Worm (Caenorhabditis elegans) whole organism, L1 larva: ENCODE measurements around the gene klc-2.

ENCODE experiments used
- C04F5.9 ChIP-seq: sonication (generic microtip); optimal IDR thresholded peaks from 2 replicates; lab custom pipeline; 2016; ENCODE audit warnings: missing genetic modification characterization, missing compliant biosample characterization
- C16A3.4 ChIP-seq: fragments of 150-350 bp; optimal IDR thresholded peaks from 2 replicates; lab custom pipeline; 2014; ENCODE audit warnings: missing biosample characterization, missing genetic modification characterization
- C34B4.2 ChIP-seq: sonication (generic microtip); optimal IDR thresholded peaks from 2 replicates; lab custom pipeline; 2017; ENCODE audit warnings: mild to moderate bottlenecking, missing genetic modification characterization, missing compliant biosample characterization
- F16B12.6 ChIP-seq: fragments of 150-350 bp; optimal IDR thresholded peaks from 2 replicates; lab custom pipeline; 2014; ENCODE audit warnings: missing biosample characterization, missing genetic modification characterization
- aly-2 ChIP-seq: fragments of 150-350 bp; optimal IDR thresholded peaks from 2 replicates; lab custom pipeline; 2014; ENCODE audit warnings: missing biosample characterization, missing genetic modification characterization
- ama-1 ChIP-seq: fragments of 150-350 bp; optimal IDR thresholded peaks from 2 replicates; lab custom pipeline; 2014
- ceh-63 ChIP-seq: fragments of 200-800 bp; sonication (Bioruptor generic); optimal IDR thresholded peaks from 2 replicates; lab custom pipeline; 2018; ENCODE audit warnings: mild to moderate bottlenecking, missing genetic modification characterization, missing compliant biosample characterization
- ceh-8 ChIP-seq: fragments of 200-800 bp; sonication (Bioruptor generic); optimal IDR thresholded peaks from 2 replicates; lab custom pipeline; 2018; ENCODE audit warnings: mild to moderate bottlenecking, missing genetic modification characterization, moderate library complexity, missing compliant biosample characterization
- ceh-82 ChIP-seq, 3 experiments: fragments of 150-350 bp in 1 of 3; sonication (generic microtip) in 2 of 3; optimal IDR thresholded peaks; 2 replicates each; lab custom pipeline; 2014 to 2017; ENCODE audit warnings: missing biosample characterization in 3 of 3, missing genetic modification characterization in 3 of 3
- ceh-90 ChIP-seq: sonication (generic microtip); optimal IDR thresholded peaks from 2 replicates; lab custom pipeline; 2016; ENCODE audit warnings: missing genetic modification characterization, missing compliant biosample characterization
- ces-1 ChIP-seq: fragments of 150-350 bp; optimal IDR thresholded peaks from 2 replicates; lab custom pipeline; 2014; ENCODE audit warnings: missing biosample characterization, missing genetic modification reagents, missing genetic modification characterization
- dpl-1 ChIP-seq, 3 experiments: fragments of 150-350 bp in 2 of 3; sonication (generic microtip) in 1 of 3; optimal IDR thresholded peaks; 2 replicates each; lab custom pipeline; 2014 to 2017; ENCODE audit warnings: missing biosample characterization in 3 of 3, missing genetic modification characterization in 3 of 3, missing genetic modification reagents in 3 of 3
- efl-1 ChIP-seq, 4 experiments: fragments of 150-350 bp; optimal IDR thresholded peaks in 3 of 4; peaks in 1 of 4; 1 replicate in 1 of 4; 2 replicates in 3 of 4; lab custom pipeline; 2014; ENCODE audit warnings: missing biosample characterization in 2 of 4, missing genetic modification characterization in 2 of 4, missing genetic modification reagents in 2 of 4
- elt-2 ChIP-seq: sonication (generic microtip); optimal IDR thresholded peaks from 2 replicates; lab custom pipeline; 2016; ENCODE audit warnings: missing genetic modification characterization, mild to moderate bottlenecking, inconsistent platforms, missing compliant biosample characterization, missing genetic modification reagents
- fkh-10 ChIP-seq: sonication (generic microtip); optimal IDR thresholded peaks from 2 replicates; lab custom pipeline; 2017; ENCODE audit warnings: missing biosample characterization, missing genetic modification reagents, missing genetic modification characterization
- fkh-8 ChIP-seq: sonication (generic microtip); optimal IDR thresholded peaks from 2 replicates; lab custom pipeline; 2016; ENCODE audit warnings: mild to moderate bottlenecking, missing genetic modification characterization, missing compliant biosample characterization
- fos-1 ChIP-seq: fragments of 150-350 bp; optimal IDR thresholded peaks from 2 replicates; lab custom pipeline; 2014; ENCODE audit warnings: missing biosample characterization, missing genetic modification characterization
- grh-1 ChIP-seq: fragments of 200-800 bp; sonication (Bioruptor generic); IDR thresholded peaks from 2 replicates; pipeline ENCODE4 v1.3.6; 2022; ENCODE audit warnings: missing genetic modification reagents, missing genetic modification characterization, missing compliant biosample characterization
- hlh-17 ChIP-seq: fragments of 200-800 bp; sonication (Bioruptor generic); optimal IDR thresholded peaks from 2 replicates; lab custom pipeline; 2018; ENCODE audit warnings: missing genetic modification characterization, mild to moderate bottlenecking, missing compliant biosample characterization, moderate library complexity, borderline replicate concordance
- hpl-2 ChIP-seq: fragments of 150-350 bp; optimal IDR thresholded peaks from 2 replicates; lab custom pipeline; 2014; ENCODE audit warnings: missing biosample characterization, missing genetic modification reagents, missing genetic modification characterization
- isw-1 ChIP-seq: fragments of 200-800 bp; sonication (Bioruptor generic); IDR thresholded peaks from 2 replicates; pipeline ENCODE4 v1.3.6; 2022; ENCODE audit warnings: missing genetic modification characterization, missing compliant biosample characterization
- lin-14 ChIP-seq: fragments of 200-800 bp; sonication (Bioruptor generic); optimal IDR thresholded peaks from 2 replicates; lab custom pipeline; 2018; ENCODE audit warnings: mild to moderate bottlenecking, missing genetic modification characterization, moderate library complexity, missing compliant biosample characterization
- lir-3 ChIP-seq: sonication (generic microtip); optimal IDR thresholded peaks from 2 replicates; lab custom pipeline; 2016; ENCODE audit warnings: mild to moderate bottlenecking, missing genetic modification characterization, moderate library complexity, missing compliant biosample characterization; ENCODE audit not compliant: poor library complexity
- mab-9 ChIP-seq: fragments of 200-800 bp; sonication (Bioruptor generic); IDR thresholded peaks from 2 replicates; pipeline ENCODE4 v1.3.6; 2022; ENCODE audit warnings: missing genetic modification reagents, missing genetic modification characterization, missing compliant biosample characterization
- mef-2 ChIP-seq: fragments of 150-350 bp; optimal IDR thresholded peaks from 2 replicates; lab custom pipeline; 2014; ENCODE audit warnings: missing biosample characterization, missing genetic modification characterization
- mep-1 ChIP-seq: fragments of 150-350 bp; optimal IDR thresholded peaks from 2 replicates; lab custom pipeline; 2014; ENCODE audit warnings: missing biosample characterization, missing genetic modification characterization
- nhr-20 ChIP-seq: sonication (generic microtip); optimal IDR thresholded peaks from 2 replicates; lab custom pipeline; 2016; ENCODE audit warnings: mild to moderate bottlenecking, missing genetic modification characterization, missing compliant biosample characterization
- nhr-237 ChIP-seq: fragments of 150-350 bp; optimal IDR thresholded peaks from 2 replicates; lab custom pipeline; 2014; ENCODE audit warnings: missing biosample characterization, missing genetic modification characterization
- nhr-47 ChIP-seq: sonication (generic microtip); optimal IDR thresholded peaks from 2 replicates; lab custom pipeline; 2016; ENCODE audit warnings: mild to moderate bottlenecking, missing genetic modification characterization, moderate library complexity, missing compliant biosample characterization
- nhr-77 ChIP-seq: fragments of 150-350 bp; optimal IDR thresholded peaks from 2 replicates; lab custom pipeline; 2014; ENCODE audit warnings: missing biosample characterization, missing genetic modification characterization
- nhr-84 ChIP-seq: sonication (generic microtip); optimal IDR thresholded peaks from 2 replicates; lab custom pipeline; 2017; ENCODE audit warnings: missing biosample characterization, missing genetic modification characterization
- nhr-85 ChIP-seq: sonication (generic microtip); peaks from one replicate; lab custom pipeline; 2016; ENCODE audit warnings: missing genetic modification characterization, inconsistent platforms, missing compliant biosample characterization
- pag-3 ChIP-seq: sonication (generic microtip); optimal IDR thresholded peaks from 2 replicates; lab custom pipeline; 2017; ENCODE audit warnings: missing genetic modification characterization, mild to moderate bottlenecking, missing compliant biosample characterization, antibody characterized with exemption, borderline replicate concordance; ENCODE audit not compliant: insufficient read depth
- pax-3 ChIP-seq: fragments of 200-800 bp; sonication (Bioruptor generic); optimal IDR thresholded peaks from 2 replicates; lab custom pipeline; 2018; ENCODE audit warnings: mild to moderate bottlenecking, missing genetic modification characterization, moderate library complexity, missing compliant biosample characterization
- rnt-1 ChIP-seq: sonication (generic microtip); optimal IDR thresholded peaks from 2 replicates; lab custom pipeline; 2016; ENCODE audit warnings: mild to moderate bottlenecking, missing genetic modification characterization, moderate library complexity, missing compliant biosample characterization
- skn-1 ChIP-seq: fragments of 150-350 bp; optimal IDR thresholded peaks from 2 replicates; lab custom pipeline; 2014; ENCODE audit warnings: missing biosample characterization, missing genetic modification characterization
- snpc-4 ChIP-seq: fragments of 150-350 bp; optimal IDR thresholded peaks from 2 replicates; lab custom pipeline; 2014; ENCODE audit warnings: missing biosample characterization, missing genetic modification characterization
- sox-4 ChIP-seq: sonication (generic microtip); optimal IDR thresholded peaks from 2 replicates; lab custom pipeline; 2016; ENCODE audit warnings: missing genetic modification characterization, missing compliant biosample characterization
- sptf-1 ChIP-seq: fragments of 150-350 bp; optimal IDR thresholded peaks from 2 replicates; lab custom pipeline; 2014; ENCODE audit warnings: missing biosample characterization, missing genetic modification characterization
- tbx-2 ChIP-seq: sonication (generic microtip); optimal IDR thresholded peaks from 2 replicates; lab custom pipeline; 2016; ENCODE audit warnings: missing genetic modification characterization, missing compliant biosample characterization
- unc-130 ChIP-seq: fragments of 150-350 bp; optimal IDR thresholded peaks from 2 replicates; lab custom pipeline; 2017; ENCODE audit warnings: missing biosample characterization, missing genetic modification characterization, inconsistent platforms
- unc-30 ChIP-seq: sonication (generic microtip); optimal IDR thresholded peaks from 2 replicates; lab custom pipeline; 2017; ENCODE audit warnings: missing biosample characterization, missing genetic modification characterization
- unc-62 ChIP-seq: fragments of 150-350 bp; optimal IDR thresholded peaks from 2 replicates; lab custom pipeline; 2014; ENCODE audit warnings: missing biosample characterization, missing genetic modification reagents, missing genetic modification characterization
- unc-86 ChIP-seq: sonication (generic microtip); optimal IDR thresholded peaks from 2 replicates; lab custom pipeline; 2016; ENCODE audit warnings: missing genetic modification characterization, missing compliant biosample characterization
- vab-15 ChIP-seq: sonication (generic microtip); optimal IDR thresholded peaks from 2 replicates; lab custom pipeline; 2017; ENCODE audit warnings: missing genotype, mild to moderate bottlenecking, missing genetic modification characterization, missing compliant biosample characterization
- xbp-1 ChIP-seq: sonication (generic microtip); optimal IDR thresholded peaks from 2 replicates; lab custom pipeline; 2016; ENCODE audit warnings: missing genetic modification characterization, missing compliant biosample characterization
- zip-4 ChIP-seq: fragments of 200-800 bp; sonication (Bioruptor generic); optimal IDR thresholded peaks from 2 replicates; lab custom pipeline; 2018; ENCODE audit warnings: mild to moderate bottlenecking, missing genetic modification characterization, moderate library complexity, missing compliant biosample characterization
- ztf-11 ChIP-seq, 2 experiments: sonication (generic microtip); optimal IDR thresholded peaks; 2 replicates each; lab custom pipeline; 2016 to 2017; ENCODE audit warnings: missing genetic modification characterization in 2 of 2, missing biosample characterization in 1 of 2, missing compliant biosample characterization in 1 of 2

The klc-2 gene

ce11 chrV:5582860-5583259, 1.6 kb upstream of the klc-2 start:
- TF ChIP-seq pag-3 (tag; lab: Kevin White, UChicago) = no peak
- TF ChIP-seq nhr-47 = no peak
- TF ChIP-seq hpl-2 (GFP tag; lab: Kevin White, UChicago) = no peak
- no peak for TF ChIP-seq sox-4 (tag; lab: Kevin White, UChicago)
- no peak for TF ChIP-seq snpc-4 (tag; lab: Kevin White, UChicago)
- no peak for TF ChIP-seq pax-3 (tag; lab: Kevin White, UChicago)
- TF ChIP-seq unc-130 (tag; lab: Kevin White, UChicago) = no peak
- no peak for TF ChIP-seq vab-15 (tag; lab: Kevin White, UChicago)
- no peak for TF ChIP-seq tbx-2 (tag; lab: Kevin White, UChicago)
- no peak for TF ChIP-seq ceh-63 (GFP tag; lab: Kevin White, UChicago)
- no peak for TF ChIP-seq C16A3.4
- no peak for TF ChIP-seq efl-1 (optimal IDR thresholded peaks at IDR 0.05; lab: Kevin White, UChicago)
- TF ChIP-seq efl-1 (GFP tag; optimal IDR thresholded peaks at IDR 0.05 in 1 of 2; lab: Kevin White, UChicago) = no peak
- no peak for TF ChIP-seq nhr-77 (tag; lab: Kevin White, UChicago)
- TF ChIP-seq ceh-90 (tag; lab: Kevin White, UChicago) = no peak
- no peak for TF ChIP-seq sptf-1 (tag; lab: Kevin White, UChicago)

DNA sequence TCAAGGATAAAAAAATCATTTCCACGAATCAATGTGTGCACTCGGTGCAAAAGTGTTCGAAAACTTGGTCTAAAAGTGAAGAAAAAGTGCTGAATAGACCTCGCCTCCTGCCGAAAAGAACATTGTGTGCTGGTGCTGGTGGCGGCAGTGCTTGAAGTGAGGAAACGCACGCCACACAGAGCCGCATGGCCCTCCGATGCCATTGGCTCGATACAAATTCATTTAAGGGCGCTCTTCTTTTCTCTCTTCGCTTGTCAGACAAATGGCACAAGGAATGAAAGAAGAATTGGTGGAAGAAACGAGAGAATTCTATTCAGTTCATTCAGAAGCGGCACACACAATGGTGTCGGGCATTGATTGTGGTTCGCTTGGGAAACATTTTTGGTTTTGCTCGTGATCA, 1.1 kb upstream of the klc-2 start:
- TF ChIP-seq unc-30 = no peak
- TF ChIP-seq ceh-82 (tag; optimal IDR thresholded peaks at IDR 0.05; lab: Kevin White, UChicago) = peak in 1 of 3 experiments; percentile 20
- TF ChIP-seq unc-62 = no peak
- TF ChIP-seq ces-1 (GFP tag; lab: Kevin White, UChicago) = peak; percentile 5
- peak; percentile 63 for TF ChIP-seq lin-14 (GFP tag; lab: Kevin White, UChicago)
- TF ChIP-seq efl-1 (optimal IDR thresholded peaks at IDR 0.05; lab: Kevin White, UChicago) = no peak
- peak in 1 of 2 experiments; percentile 88 for TF ChIP-seq efl-1 (GFP tag; optimal IDR thresholded peaks at IDR 0.05 in 1 of 2; lab: Kevin White, UChicago)
- peak; percentile 3 for TF ChIP-seq fkh-10 (GFP tag; lab: Kevin White, UChicago)
- no peak for TF ChIP-seq xbp-1 (tag; lab: Kevin White, UChicago)
- TF ChIP-seq aly-2 (tag; lab: Kevin White, UChicago) = no peak
- no peak for TF ChIP-seq sox-4 (tag; lab: Kevin White, UChicago)
- TF ChIP-seq, all 84 proteins: peak for 5

ce11 chrV:5580517-5580916, 695 bp downstream of the klc-2 start:
- TF ChIP-seq ceh-90 (tag; lab: Kevin White, UChicago) (no peak), mab-9 (no peak), mep-1 (tag; lab: Kevin White, UChicago) (peak; percentile 58), nhr-85 (tag; lab: Kevin White, UChicago) (no peak), fos-1 (no peak), hlh-17 (GFP tag; lab: Kevin White, UChicago) (no peak), ceh-63 (GFP tag; lab: Kevin White, UChicago) (no peak), ztf-11 (tag; optimal IDR thresholded peaks at IDR 0.05; lab: Kevin White, UChicago) (no peak), lir-3 (tag; lab: Kevin White, UChicago) (no peak), ceh-8 (GFP tag; lab: Kevin White, UChicago) (no peak), unc-62 (no peak), snpc-4 (tag; lab: Kevin White, UChicago) (peak; percentile 50), tbx-2 (tag; lab: Kevin White, UChicago) (peak; percentile 52), isw-1 (GFP tag; lab: Robert Waterston, UW) (peak; percentile 33), nhr-20 (tag; lab: Kevin White, UChicago) (peak; percentile 32), F16B12.6 (tag; lab: Kevin White, UChicago) (peak; percentile 59), skn-1 (tag; lab: Kevin White, UChicago) (peak; percentile 50), ama-1 (lab: Kevin White, UChicago) (peak; percentile 10), C34B4.2 (tag; lab: Kevin White, UChicago) (no peak), dpl-1 (GFP tag; optimal IDR thresholded peaks at IDR 0.05; lab: Kevin White, UChicago) (peak in 2 of 3 experiments; percentile 14 to 54), nhr-84 (no peak), C04F5.9 (tag; lab: Kevin White, UChicago) (no peak), unc-86 (tag; lab: Kevin White, UChicago) (peak; percentile 27), nhr-237 (tag; lab: Kevin White, UChicago) (peak; percentile 12), zip-4 (GFP tag; lab: Kevin White, UChicago) (peak; percentile 15), elt-2 (no peak), ceh-82 (tag; optimal IDR thresholded peaks at IDR 0.05; lab: Kevin White, UChicago) (peak; percentile 36 to 78 (median 67)), mef-2 (no peak), unc-130 (tag; lab: Kevin White, UChicago) (no peak), rnt-1 (peak; percentile 48), fkh-8 (tag; lab: Kevin White, UChicago) (peak; percentile 61), aly-2 (tag; lab: Kevin White, UChicago) (no peak), grh-1 (no peak)
